Fruit fly (Drosophila melanogaster): ENCODE measurements around the gene nmdyn-D6.
A peak's percentile ranks its signal among the peaks of the same experiment; 100 is the strongest.

The nmdyn-D6 gene

DNA sequence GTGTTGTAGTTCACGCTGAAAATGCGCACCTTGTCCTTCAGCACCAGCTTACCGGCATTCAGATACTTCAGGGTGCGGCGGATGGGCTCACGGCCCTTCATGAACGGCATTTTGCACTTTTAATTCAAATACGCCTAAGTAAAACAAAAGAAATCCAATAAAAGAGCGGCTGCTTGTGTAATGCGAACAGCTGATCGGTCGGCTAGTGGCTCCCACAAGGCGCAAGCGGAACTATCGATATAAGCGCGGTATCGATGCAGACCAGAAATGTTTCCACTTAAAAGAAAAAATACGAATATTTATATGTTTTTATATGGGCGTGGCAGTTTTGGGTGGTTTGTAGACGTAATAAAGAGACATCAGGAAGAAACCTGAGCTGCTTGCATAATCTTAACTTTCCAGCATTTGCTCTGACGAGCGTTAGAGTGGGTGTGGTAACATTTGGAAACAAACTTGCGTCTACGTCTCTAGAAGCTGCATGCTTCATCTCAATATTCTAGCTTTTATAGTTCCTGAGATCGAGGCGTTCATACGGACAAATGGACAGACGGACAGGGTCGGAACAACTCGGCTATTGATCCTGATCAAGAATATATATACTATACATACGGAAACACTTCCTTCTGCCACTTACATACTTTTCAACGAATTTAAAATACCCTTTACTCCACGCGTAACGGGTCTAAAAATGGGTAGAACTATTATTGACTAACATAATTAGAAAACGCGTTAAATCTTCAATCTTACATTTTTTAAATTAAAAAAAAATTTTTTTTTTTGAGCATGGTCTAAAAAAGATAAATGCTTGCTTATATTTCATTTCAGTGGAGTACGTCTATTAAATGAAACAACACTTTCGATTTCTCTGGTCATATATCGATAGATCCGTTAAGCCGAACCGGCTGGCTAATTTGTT lies at the start of gene nmdyn-D6, which contains the start of gene mRpS25:
nmdyn-D6 (plus strand) TSS at position 894 of the 916 bp plus-strand sequence.
mRpS25 (minus strand) TSS at position 199 of the 916 bp plus-strand sequence.
- no peak for TF ChIP-seq noc (tag; optimal IDR thresholded peaks at IDR 0.05)

DNA sequence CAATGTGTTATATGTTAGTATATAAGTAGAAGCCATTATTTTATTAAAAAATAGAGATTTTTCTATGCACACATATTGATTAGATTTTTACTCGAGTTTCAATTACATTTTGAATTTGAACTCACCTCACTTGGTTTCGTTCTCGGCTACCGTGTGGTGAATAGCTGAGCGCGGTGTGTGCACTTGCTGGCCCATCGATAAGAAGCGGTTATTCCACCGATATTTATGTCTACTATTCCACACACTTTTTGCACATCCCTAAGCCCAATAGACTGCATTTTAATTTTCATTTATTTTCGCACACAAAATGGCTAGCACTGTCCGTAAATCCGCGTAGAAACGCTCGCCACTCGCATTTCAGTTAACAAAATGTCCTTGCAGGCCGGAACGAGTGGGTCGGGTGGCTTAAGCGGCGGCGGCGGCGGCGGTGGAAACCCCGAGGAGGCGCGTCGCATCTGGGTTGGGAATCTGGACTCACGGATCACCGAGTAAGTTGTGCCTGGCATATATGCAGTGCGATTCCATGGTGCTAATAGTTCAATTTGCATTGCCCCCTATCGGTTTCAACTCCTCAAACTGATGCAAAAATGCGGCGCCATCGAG lies 3.0 kb upstream of the nmdyn-D6 start, which contains the start of gene CG14414:
CG14414 (plus strand) TSS at position 242 of the 603 bp plus-strand sequence.
- no peak for TF ChIP-seq noc (tag; optimal IDR thresholded peaks at IDR 0.05)

DNA sequence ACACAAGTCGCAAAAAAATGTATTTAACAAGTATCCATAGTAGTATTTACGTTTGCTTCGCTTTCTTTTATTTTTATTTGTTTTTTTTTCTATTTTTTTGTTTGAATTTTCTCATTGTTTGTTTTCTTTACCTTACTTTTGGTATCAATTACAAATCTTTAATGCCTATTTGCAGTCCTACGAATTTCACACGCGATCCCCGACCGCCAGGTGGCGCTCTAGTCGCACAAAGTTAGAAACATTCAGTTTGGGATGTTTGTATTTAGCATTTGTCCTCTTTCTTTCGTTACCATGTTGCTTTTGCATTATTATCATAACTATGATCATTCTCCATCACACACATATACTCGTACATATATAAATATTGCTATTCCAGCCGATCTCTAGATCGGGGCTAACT lies 1.8 kb downstream of the nmdyn-D6 start:
- TF ChIP-seq noc (tag; optimal IDR thresholded peaks at IDR 0.05), result no peak

DNA sequence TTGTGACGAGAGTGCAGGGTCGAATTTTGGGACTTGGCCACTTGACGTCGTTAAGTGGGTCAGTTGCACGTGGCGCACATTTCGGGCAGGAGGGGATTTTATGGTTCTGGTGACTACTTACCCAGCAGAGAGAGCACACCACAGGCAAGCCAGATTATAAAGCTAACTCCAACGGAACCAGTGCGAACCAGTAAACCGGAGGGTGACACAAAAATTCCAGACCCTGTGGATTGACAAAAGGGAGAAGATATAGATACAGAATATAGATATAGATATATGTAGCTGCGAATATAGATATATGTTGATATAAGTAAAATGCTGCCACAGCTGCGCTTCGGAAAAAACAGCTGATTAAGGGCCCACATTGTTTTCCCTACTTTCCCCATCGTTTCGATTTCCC lies 5.0 kb downstream of the nmdyn-D6 start:
- no peak for TF ChIP-seq noc (tag; optimal IDR thresholded peaks at IDR 0.05)

DNA sequence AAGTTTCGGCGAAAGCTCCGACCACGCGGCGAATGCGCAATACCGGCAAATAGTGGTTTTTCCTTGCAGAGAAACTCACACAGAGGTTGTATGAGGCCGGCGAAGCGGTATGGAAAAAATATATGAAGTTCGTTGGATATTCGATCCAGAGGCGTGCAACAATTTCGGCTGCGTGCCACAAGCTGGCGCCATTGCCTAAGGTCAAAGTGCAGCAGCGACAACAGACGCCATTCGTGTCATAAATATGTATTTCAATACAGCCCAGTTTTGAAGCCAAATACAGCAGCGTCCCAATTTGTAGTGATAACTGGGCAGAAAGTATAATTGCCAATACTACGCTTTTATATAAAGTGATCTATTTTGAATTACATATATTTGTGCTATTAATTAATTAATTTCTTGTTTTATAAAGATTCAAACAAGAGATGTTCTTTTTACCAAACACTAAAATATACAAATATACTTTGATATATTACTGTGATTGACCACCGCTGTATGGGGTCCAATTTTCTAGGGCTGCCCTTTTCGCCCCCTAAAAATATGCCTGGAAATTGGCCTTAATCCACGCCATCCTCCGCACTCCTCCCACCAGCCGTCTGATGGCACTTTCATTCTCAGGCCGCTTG lies 5.6 kb downstream of the nmdyn-D6 start:
- TF ChIP-seq noc (tag; optimal IDR thresholded peaks at IDR 0.05), result no peak

DNA sequence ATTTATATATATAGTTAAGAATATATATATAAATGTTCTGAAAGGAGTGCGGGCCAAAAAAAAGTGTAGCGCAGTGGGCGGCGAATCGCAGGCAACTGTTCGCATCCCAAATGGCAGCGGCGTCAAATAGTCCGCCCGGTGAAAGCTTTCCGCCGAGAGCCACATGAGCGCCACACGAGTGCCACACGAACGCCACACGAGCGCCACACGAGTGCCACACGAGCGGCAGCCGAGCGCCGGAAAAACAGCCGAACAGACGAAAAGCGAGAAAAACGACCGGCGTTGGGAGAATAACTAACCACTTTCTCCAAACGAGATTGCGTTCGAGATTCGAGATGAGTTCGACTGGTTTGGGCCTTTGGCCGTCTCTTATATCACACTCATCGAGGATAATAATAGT lies 8.0 kb downstream of the nmdyn-D6 start:
- TF ChIP-seq noc (tag; optimal IDR thresholded peaks at IDR 0.05), result no peak

DNA sequence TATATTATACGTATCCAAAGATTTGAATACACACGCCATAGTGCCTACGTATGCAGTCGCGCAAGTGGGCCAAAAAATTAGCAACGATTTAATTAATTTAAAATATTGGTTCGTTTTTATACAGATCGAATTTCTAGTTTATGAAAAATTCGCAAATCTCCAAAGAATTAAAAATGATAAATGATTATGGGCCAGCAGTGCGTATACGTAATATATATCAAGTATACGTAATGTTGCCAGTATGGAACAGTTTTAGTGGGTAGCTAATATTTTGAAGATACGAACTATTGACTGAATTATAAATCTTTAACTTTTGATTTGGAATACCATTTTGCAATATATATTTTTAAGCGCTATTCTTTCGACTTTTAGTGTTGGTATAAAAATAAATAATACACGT lies 9.6 kb downstream of the nmdyn-D6 start:
- peak; percentile 54 for TF ChIP-seq noc (tag; optimal IDR thresholded peaks at IDR 0.05)

DNA sequence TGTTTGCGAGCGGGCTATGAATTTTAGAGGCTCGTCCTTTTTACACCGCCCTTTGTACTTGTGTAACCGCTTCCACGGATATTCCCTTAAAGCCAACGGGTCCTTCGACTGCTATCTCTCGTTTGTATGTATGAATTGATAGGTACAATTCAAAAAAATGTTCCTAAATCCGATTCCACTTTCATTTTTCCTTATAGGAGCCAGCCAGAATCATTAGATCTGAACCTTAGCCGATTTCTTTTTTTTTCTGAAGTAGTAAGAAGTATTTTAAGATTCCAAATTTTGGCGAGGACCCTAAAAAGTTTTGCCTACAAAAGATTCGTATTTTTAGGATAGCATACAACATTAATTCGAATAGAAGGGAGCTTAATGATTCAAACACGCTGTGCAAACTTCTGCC lies 15.2 kb downstream of the nmdyn-D6 start:
- no peak for TF ChIP-seq noc (tag; optimal IDR thresholded peaks at IDR 0.05)

DNA sequence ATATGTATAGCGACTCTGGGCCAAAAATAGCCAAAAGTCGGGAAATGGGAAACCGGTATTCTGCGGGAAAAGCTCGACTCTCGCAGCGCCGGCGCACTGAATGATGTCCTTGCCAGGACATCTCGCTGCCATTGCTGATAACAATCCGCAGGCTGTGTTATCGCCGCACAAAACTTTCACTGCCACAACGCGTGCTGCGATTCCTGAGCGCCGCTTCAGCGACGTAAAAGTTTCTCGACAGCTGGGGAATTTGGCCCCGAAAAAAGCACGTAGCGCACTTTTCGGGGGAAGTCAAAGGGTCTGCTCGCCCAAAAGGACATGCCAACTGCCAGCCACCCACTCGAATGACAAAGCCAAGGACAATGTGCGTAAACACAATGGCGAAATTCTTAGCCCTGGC lies 16.0 kb downstream of the nmdyn-D6 start:
- no peak for TF ChIP-seq noc (tag; optimal IDR thresholded peaks at IDR 0.05)

DNA sequence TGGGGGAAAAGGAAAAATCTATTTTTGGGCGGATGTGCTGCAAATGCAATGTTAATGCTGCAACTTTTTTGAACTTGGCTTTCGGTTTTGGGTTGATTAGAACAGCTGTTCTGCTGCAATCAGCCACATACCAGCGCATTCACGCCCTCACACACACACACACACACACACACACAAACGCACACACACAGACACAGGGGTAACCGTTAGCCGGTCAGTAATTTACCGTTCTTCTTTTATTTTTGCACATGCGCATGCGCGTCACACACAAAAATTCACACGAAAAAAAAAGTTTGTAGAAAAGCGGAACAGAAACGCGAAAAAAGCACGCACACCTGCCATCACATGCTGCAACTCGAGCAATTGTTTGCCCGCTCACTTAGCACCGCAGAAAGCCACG lies 18.4 kb downstream of the nmdyn-D6 start:
- TF ChIP-seq noc (tag; optimal IDR thresholded peaks at IDR 0.05), result no peak

DNA sequence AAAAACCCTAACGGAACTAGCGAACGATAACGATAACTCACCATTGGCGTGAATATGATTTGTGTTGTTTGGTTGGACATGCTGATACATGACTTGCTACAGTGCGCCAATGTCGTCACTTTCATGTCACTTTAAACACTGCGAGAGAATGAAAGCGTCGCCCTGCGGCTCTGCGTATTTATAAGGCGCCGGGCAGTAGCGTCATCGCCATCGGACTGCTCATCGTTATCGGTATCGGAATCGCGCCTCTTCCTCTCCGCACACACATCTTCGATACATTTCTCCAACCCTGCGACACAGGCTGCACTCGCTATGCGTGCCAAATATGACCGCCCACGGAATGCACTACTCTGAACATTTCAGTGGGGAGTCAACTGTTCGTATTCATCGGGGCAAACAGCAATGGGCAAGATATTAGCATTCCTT lies 19.0 kb downstream of the nmdyn-D6 start, which contains the start of gene sbm:
sbm (minus strand) TSS at position 160 of the 426 bp plus-strand sequence.
- no peak for TF ChIP-seq noc (tag; optimal IDR thresholded peaks at IDR 0.05)

DNA sequence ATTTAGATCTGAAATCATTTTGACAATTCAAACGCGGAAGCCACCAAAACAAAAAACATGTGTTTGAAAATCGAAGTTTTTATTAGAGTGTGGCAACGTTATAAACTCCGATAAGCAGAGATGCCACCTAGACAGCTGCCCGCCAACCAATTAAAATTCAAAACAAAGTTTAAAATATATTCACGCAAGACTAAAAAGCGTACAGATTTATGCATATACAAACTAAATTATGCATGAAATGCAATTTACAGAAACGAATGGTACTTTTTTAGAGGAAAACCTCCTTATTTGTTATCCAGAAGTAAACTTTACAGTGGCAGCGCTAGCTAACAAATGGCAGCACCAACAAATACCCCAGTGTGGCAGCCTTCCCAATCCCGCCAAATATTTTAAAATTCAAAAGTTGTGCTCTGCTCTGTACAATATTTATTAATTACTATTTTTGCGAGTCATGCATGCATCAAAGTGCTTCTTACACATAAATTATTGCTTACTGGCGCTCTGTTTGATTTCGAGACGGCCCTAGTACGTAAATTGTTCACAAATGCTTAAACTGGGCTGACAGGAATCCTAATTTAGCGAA lies 20.2 kb downstream of the nmdyn-D6 start:
- no peak for TF ChIP-seq noc (tag; optimal IDR thresholded peaks at IDR 0.05)

DNA sequence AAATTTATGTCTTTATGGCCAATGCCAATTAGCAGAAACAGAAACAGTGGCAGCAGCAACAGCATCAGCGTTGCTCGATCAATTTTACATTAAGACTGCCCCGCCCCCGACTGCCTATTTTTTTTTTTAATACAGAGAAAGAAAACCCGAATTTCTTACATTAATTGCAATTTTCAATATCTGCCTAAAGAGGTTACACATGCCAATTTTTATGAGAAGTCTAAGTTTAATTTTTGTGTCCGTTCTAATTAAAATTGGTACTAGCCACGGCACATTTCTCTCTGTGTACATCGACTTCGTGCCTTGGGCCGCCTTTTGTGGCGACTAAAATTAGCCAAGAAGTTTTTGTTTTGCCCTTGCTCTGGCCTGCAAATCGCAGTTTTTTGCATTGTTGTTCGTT lies 23.4 kb downstream of the nmdyn-D6 start:
- no peak for TF ChIP-seq noc (tag; optimal IDR thresholded peaks at IDR 0.05)

DNA sequence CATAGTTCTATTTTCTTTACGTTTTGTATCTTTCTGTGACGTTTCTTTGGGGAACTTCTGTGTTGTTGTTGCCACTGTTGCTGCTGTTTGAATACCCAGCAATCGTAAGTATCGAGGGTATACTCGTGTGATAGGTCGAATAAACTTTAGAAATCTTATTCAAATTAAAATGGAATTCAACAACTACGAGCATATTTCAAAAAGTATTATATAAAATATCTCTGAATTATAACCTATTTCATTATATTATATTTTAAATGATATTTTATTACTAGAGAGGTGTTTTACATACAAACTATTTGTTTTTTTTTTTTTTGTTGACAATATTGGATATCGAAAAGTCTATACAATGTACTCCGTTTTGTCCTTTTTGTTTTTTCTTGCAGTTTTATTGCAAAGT lies 25.7 kb downstream of the nmdyn-D6 start:
- no peak for TF ChIP-seq noc (tag; optimal IDR thresholded peaks at IDR 0.05)

DNA sequence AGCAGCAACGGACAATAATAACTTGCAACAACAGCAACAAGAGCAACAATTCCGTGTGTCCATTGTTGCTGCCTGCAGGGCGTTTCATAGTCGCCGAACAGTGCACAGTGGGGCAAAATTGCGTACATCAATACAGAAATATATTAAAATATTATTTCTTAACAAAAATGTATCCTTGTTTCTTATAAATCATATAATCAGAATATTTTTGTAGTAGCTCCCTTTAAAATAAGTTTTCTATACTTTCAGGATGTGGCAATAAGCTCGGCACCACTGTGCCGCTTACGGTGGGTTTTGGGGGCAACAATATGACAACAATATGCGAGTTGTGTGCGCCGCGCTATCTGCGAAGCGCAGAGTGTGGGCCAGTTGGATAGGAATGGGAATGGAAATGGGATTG lies 28.8 kb downstream of the nmdyn-D6 start:
- TF ChIP-seq noc (tag; optimal IDR thresholded peaks at IDR 0.05), result no peak

DNA sequence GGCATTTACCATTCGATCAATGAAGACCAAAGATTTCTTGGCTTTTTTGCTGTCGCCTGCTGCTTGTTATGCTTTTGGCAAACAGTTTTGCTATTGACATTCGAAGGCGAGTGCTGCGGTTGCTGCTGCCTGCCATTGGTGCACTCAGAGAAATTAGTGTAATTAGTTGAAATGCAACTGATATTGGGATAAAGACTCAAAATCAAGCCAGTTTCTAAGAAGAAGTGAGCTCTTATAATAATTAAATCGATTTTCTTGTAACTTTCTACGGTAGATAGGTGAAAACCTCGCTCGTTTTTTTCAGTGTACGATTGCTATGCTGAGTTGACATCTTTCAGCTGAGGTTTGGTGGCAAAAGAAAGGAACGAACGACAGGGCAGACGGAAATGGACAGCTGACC lies 38.0 kb downstream of the nmdyn-D6 start:
- no peak for TF ChIP-seq noc (tag; optimal IDR thresholded peaks at IDR 0.05)
